Worm (Caenorhabditis elegans) whole organism, L3 larva: ENCODE data around the gene F43D2.6.

Experiments
- R02D3.7 ChIP-seq: fragments of 150-350 bp; optimal IDR thresholded peaks from 2 replicates; lab custom pipeline; 2014; ENCODE audit warnings: missing biosample characterization, missing genetic modification characterization
- ZK546.5 ChIP-seq: sonication (generic microtip); optimal IDR thresholded peaks from 2 replicates; lab custom pipeline; 2017; ENCODE audit warnings: missing biosample characterization, missing genetic modification characterization
- aly-2 ChIP-seq: fragments of 150-350 bp; optimal IDR thresholded peaks from 2 replicates; lab custom pipeline; 2014; ENCODE audit warnings: missing biosample characterization, missing genetic modification characterization
- ama-1 ChIP-seq: fragments of 150-350 bp; optimal IDR thresholded peaks from 2 replicates; lab custom pipeline; 2018
- ceh-16 ChIP-seq: sonication (generic microtip); optimal IDR thresholded peaks from 2 replicates; lab custom pipeline; 2017; ENCODE audit warnings: missing biosample characterization, missing genetic modification characterization
- ceh-82 ChIP-seq: fragments of 150-350 bp; optimal IDR thresholded peaks from 2 replicates; lab custom pipeline; 2014; ENCODE audit warnings: missing biosample characterization, missing genetic modification characterization
- ceh-9 ChIP-seq: sonication (generic microtip); optimal IDR thresholded peaks from 2 replicates; lab custom pipeline; 2018; ENCODE audit warnings: missing biosample characterization, missing genetic modification characterization
- daf-12 ChIP-seq: fragments of 150-350 bp; optimal IDR thresholded peaks from 2 replicates; lab custom pipeline; 2014; ENCODE audit warnings: missing biosample characterization, missing genetic modification reagents, missing genetic modification characterization
- egl-27 ChIP-seq: sonication (generic microtip); optimal IDR thresholded peaks from 4 replicates; lab custom pipeline; 2017; ENCODE audit warnings: missing biosample characterization, missing genetic modification reagents, missing genetic modification characterization
- egl-5 ChIP-seq: fragments of 150-350 bp; optimal IDR thresholded peaks from 2 replicates; lab custom pipeline; 2017; ENCODE audit warnings: missing biosample characterization, missing genetic modification reagents, missing genetic modification characterization, inconsistent platforms
- elt-2 ChIP-seq: sonication (generic microtip); optimal IDR thresholded peaks from 2 replicates; lab custom pipeline; 2016; ENCODE audit warnings: missing genetic modification reagents, mild to moderate bottlenecking, missing genetic modification characterization, missing compliant biosample characterization
- elt-3 ChIP-seq, 3 experiments: fragments of 150-350 bp in 1 of 3; sonication (generic microtip) in 2 of 3; optimal IDR thresholded peaks; 2 replicates in 2 of 3; 4 replicates in 1 of 3; lab custom pipeline; 2014 to 2017; ENCODE audit warnings: missing biosample characterization in 3 of 3, missing genetic modification characterization in 3 of 3
- eor-1 ChIP-seq, 2 experiments: fragments of 150-350 bp; optimal IDR thresholded peaks; 2 replicates each; lab custom pipeline; 2014 to 2018; ENCODE audit warnings: missing biosample characterization in 2 of 2, missing genetic modification characterization in 2 of 2
- fkh-10 ChIP-seq: sonication (generic microtip); optimal IDR thresholded peaks from 2 replicates; lab custom pipeline; 2017; ENCODE audit warnings: missing biosample characterization, missing genetic modification reagents, missing genetic modification characterization
- fos-1 ChIP-seq: fragments of 150-350 bp; optimal IDR thresholded peaks from 2 replicates; lab custom pipeline; 2014; ENCODE audit warnings: missing biosample characterization, missing genetic modification characterization
- hmg-11 ChIP-seq: sonication (generic microtip); optimal IDR thresholded peaks from 2 replicates; lab custom pipeline; 2016; ENCODE audit warnings: missing genetic modification characterization, missing compliant biosample characterization
- jun-1 ChIP-seq: fragments of 150-350 bp; optimal IDR thresholded peaks from 2 replicates; lab custom pipeline; 2014; ENCODE audit warnings: missing biosample characterization, missing genetic modification reagents, missing genetic modification characterization
- lin-15B ChIP-seq: fragments of 150-350 bp; optimal IDR thresholded peaks from 2 replicates; lab custom pipeline; 2014; ENCODE audit warnings: missing biosample characterization, missing genetic modification characterization
- lin-39 ChIP-seq: fragments of 150-350 bp; optimal IDR thresholded peaks from 2 replicates; lab custom pipeline; 2018; ENCODE audit warnings: missing biosample characterization, missing genetic modification reagents, missing genetic modification characterization
- mdl-1 ChIP-seq: fragments of 150-350 bp; optimal IDR thresholded peaks from 2 replicates; lab custom pipeline; 2014; ENCODE audit warnings: missing biosample characterization, missing genetic modification characterization
- mml-1 ChIP-seq: fragments of 150-350 bp; sonication (generic microtip); optimal IDR thresholded peaks from 3 replicates; lab custom pipeline; 2014; ENCODE audit warnings: missing biosample characterization, missing genetic modification characterization
- nfya-1 ChIP-seq: sonication (generic microtip); optimal IDR thresholded peaks from 2 replicates; lab custom pipeline; 2017; ENCODE audit warnings: missing genetic modification characterization, mild to moderate bottlenecking, missing compliant biosample characterization, antibody characterized with exemption, moderate library complexity; ENCODE audit not compliant: insufficient read depth
- nhr-12 ChIP-seq: fragments of 150-350 bp; optimal IDR thresholded peaks from 2 replicates; lab custom pipeline; 2014; ENCODE audit warnings: missing biosample characterization, missing genetic modification characterization
- nhr-23 ChIP-seq: fragments of 150-350 bp; optimal IDR thresholded peaks from 2 replicates; lab custom pipeline; 2014; ENCODE audit warnings: missing biosample characterization, missing genetic modification reagents, missing genetic modification characterization
- nhr-237 ChIP-seq: fragments of 150-350 bp; optimal IDR thresholded peaks from 2 replicates; lab custom pipeline; 2014; ENCODE audit warnings: missing biosample characterization, missing genetic modification characterization
- nhr-25 ChIP-seq: sonication (generic microtip); optimal IDR thresholded peaks from 2 replicates; lab custom pipeline; 2017; ENCODE audit warnings: missing biosample characterization, missing genetic modification characterization
- nhr-43 ChIP-seq: sonication (generic microtip); optimal IDR thresholded peaks from 2 replicates; lab custom pipeline; 2016; ENCODE audit warnings: mild to moderate bottlenecking, missing genetic modification characterization, missing compliant biosample characterization; ENCODE audit not compliant: poor library complexity, severe bottlenecking
- nhr-76 ChIP-seq: fragments of 150-350 bp; sonication (generic microtip); optimal IDR thresholded peaks from 5 replicates; lab custom pipeline; 2014; ENCODE audit warnings: missing biosample characterization, missing genetic modification characterization
- nhr-77 ChIP-seq: fragments of 150-350 bp; optimal IDR thresholded peaks from 2 replicates; lab custom pipeline; 2014; ENCODE audit warnings: missing biosample characterization, missing genetic modification characterization
- pqm-1 ChIP-seq: fragments of 150-350 bp; optimal IDR thresholded peaks from 2 replicates; lab custom pipeline; 2017; ENCODE audit warnings: missing biosample characterization, missing genetic modification characterization, inconsistent platforms
- sea-2 ChIP-seq: fragments of 150-350 bp; sonication (generic microtip); optimal IDR thresholded peaks from 4 replicates; lab custom pipeline; 2014; ENCODE audit warnings: missing biosample characterization, missing genetic modification reagents, missing genetic modification characterization
- skn-1 ChIP-seq: fragments of 150-350 bp; optimal IDR thresholded peaks from 2 replicates; lab custom pipeline; 2014; ENCODE audit warnings: missing biosample characterization, missing genetic modification characterization
- unc-39 ChIP-seq: sonication (generic microtip); optimal IDR thresholded peaks from 4 replicates; lab custom pipeline; 2017; ENCODE audit warnings: missing biosample characterization, missing genetic modification characterization
- unc-62 ChIP-seq: fragments of 150-350 bp; sonication (generic microtip); optimal IDR thresholded peaks from 4 replicates; lab custom pipeline; 2014; ENCODE audit warnings: missing biosample characterization, missing genetic modification reagents, missing genetic modification characterization
- zag-1 ChIP-seq: fragments of 150-350 bp; optimal IDR thresholded peaks from 2 replicates; lab custom pipeline; 2014; ENCODE audit warnings: missing biosample characterization, missing genetic modification characterization

F43D2.6 gene

ce11 chrV:14635119-14635518 lies at the start of gene F43D2.6:
Gene F43D2.6 (minus strand): TSS chrV:14635180.
- TF ChIP-seq jun-1 (tag; lab: Kevin White, UChicago) (no peak), nhr-23 (tag; lab: Kevin White, UChicago) (no peak), nhr-43 (tag; lab: Kevin White, UChicago) (no peak), nhr-237 (tag; lab: Kevin White, UChicago) (no peak), ama-1 (lab: Kevin White, UChicago) (no peak), unc-39 (tag; lab: Kevin White, UChicago) (no peak), nhr-77 (tag; lab: Kevin White, UChicago) (no peak), ceh-16 (tag; lab: Kevin White, UChicago) (no peak), ceh-9 (tag; lab: Kevin White, UChicago) (no peak), sea-2 (no peak), fkh-10 (no peak), daf-12 (tag; lab: Kevin White, UChicago) (no peak), pqm-1 (tag; lab: Kevin White, UChicago) (no peak), egl-27 (tag; lab: Kevin White, UChicago) (no peak), elt-3 (tag; optimal IDR thresholded peaks at IDR 0.05; lab: Kevin White, UChicago) (no peak), lin-39 (tag; lab: Kevin White, UChicago) (no peak)

ce11 chrV:14683926-14684325 lies 48.9 kb upstream of the F43D2.6 start:
- TF ChIP-seq lin-39 (tag; lab: Kevin White, UChicago) (no peak), unc-62 (GFP tag; lab: Kevin White, UChicago) (no peak), ama-1 (lab: Kevin White, UChicago) (no peak), nhr-77 (tag; lab: Kevin White, UChicago) (no peak), nhr-43 (tag; lab: Kevin White, UChicago) (no peak), ceh-9 (tag; lab: Kevin White, UChicago) (no peak), aly-2 (tag; lab: Kevin White, UChicago) (no peak), egl-27 (tag; lab: Kevin White, UChicago) (no peak), jun-1 (tag; lab: Kevin White, UChicago) (no peak), mml-1 (tag; lab: Kevin White, UChicago) (no peak), pqm-1 (tag; lab: Kevin White, UChicago) (no peak), hmg-11 (no peak), R02D3.7 (tag; lab: Kevin White, UChicago) (no peak), eor-1 (tag; optimal IDR thresholded peaks at IDR 0.05; lab: Kevin White, UChicago) (no peak), mdl-1 (tag; lab: Kevin White, UChicago) (no peak), elt-3 (tag; optimal IDR thresholded peaks at IDR 0.05; lab: Kevin White, UChicago) (no peak), nhr-25 (tag; lab: Kevin White, UChicago) (no peak), nhr-12 (tag; lab: Kevin White, UChicago) (no peak)

- no peak for TF ChIP-seq nhr-25 (tag; lab: Kevin White, UChicago)
- TF ChIP-seq ama-1 (lab: Kevin White, UChicago): peak; percentile 83
These were observed 48.3 kb upstream of the F43D2.6 start for ce11 chrV:14683291-14683690.

ce11 chrV:14682870-14683269 lies 47.9 kb upstream of the F43D2.6 start:
- TF ChIP-seq skn-1 (tag; lab: Kevin White, UChicago) (no peak), ama-1 (lab: Kevin White, UChicago) (no peak), nhr-76 (tag; lab: Kevin White, UChicago) (no peak)

ce11 chrV:14680014-14680413 lies 45.0 kb upstream of the F43D2.6 start, which contains the start of gene C47E8.3:
Gene C47E8.3 (plus strand): TSS chrV:14680314.
- TF ChIP-seq fkh-10: no peak
- TF ChIP-seq ZK546.5: no peak
- TF ChIP-seq sea-2: no peak
- TF ChIP-seq nhr-237 (tag; lab: Kevin White, UChicago): no peak
- TF ChIP-seq egl-5: no peak
- TF ChIP-seq ama-1 (lab: Kevin White, UChicago): no peak

- no peak for TF ChIP-seq elt-2
- TF ChIP-seq nfya-1 (tag; lab: Kevin White, UChicago): peak; percentile 80
- no peak for TF ChIP-seq nhr-76 (tag; lab: Kevin White, UChicago)
- TF ChIP-seq fos-1 (tag; lab: Kevin White, UChicago): no peak
- TF ChIP-seq lin-15B (tag; lab: Kevin White, UChicago): no peak
- TF ChIP-seq ceh-82: no peak
- TF ChIP-seq zag-1 (tag; lab: Kevin White, UChicago): no peak
- TF ChIP-seq, all 47 proteins: peak for 1
These were observed 43.3 kb upstream of the F43D2.6 start for ce11 chrV:14678298-14678697.
